Worm (Caenorhabditis elegans): ENCODE results near the gene nhr-140.

- TF ChIP-seq pqm-1 (tag; optimal IDR thresholded peaks at IDR 0.05) (no peak), unc-3 (GFP tag; conservative IDR thresholded peaks at IDR 0.05) (no peak), unc-3 (tag; optimal IDR thresholded peaks at IDR 0.05) (no peak), mec-3 (tag; optimal IDR thresholded peaks at IDR 0.05; ENCODE audit: borderline replicate concordance) (no peak), unc-42 (tag; optimal IDR thresholded peaks at IDR 0.05) (no peak), dve-1 (tag; optimal IDR thresholded peaks at IDR 0.05) (no peak), nhr-11 (tag; optimal IDR thresholded peaks at IDR 0.05) (no peak), ama-1 (optimal IDR thresholded peaks at IDR 0.05) (no peak), sox-4 (tag; optimal IDR thresholded peaks at IDR 0.05) (no peak), ceh-9 (tag; optimal IDR thresholded peaks at IDR 0.05) (no peak), lin-11 (tag; optimal IDR thresholded peaks at IDR 0.05) (no peak), hlh-30 (tag; optimal IDR thresholded peaks at IDR 0.05; ENCODE audit: insufficient read depth) (no peak), madf-2 (tag; optimal IDR thresholded peaks at IDR 0.05) (no peak), pag-3 (tag; optimal IDR thresholded peaks at IDR 0.05; ENCODE audit: borderline replicate concordance) (no peak)
Observed at ce11 chrV:7012617-7013016, 23.1 kb upstream of the nhr-140 start, which contains the start of gene srw-127.
